Fruit fly (Drosophila melanogaster) whole organism, wandering third instar larva: ENCODE results near the gene CG4098.

ENCODE experiments used
- HLH106 ChIP-seq: fragments of 200-800 bp; optimal IDR thresholded peaks from 3 replicates; lab custom pipeline; 2019; ENCODE audit warnings: missing biosample characterization, mild to moderate bottlenecking, missing genetic modification characterization, moderate library complexity
- dsf ChIP-seq: sonication (Bioruptor generic); optimal IDR thresholded peaks from 2 replicates; lab custom pipeline; 2016; ENCODE audit warnings: missing biosample characterization, missing genetic modification characterization, borderline replicate concordance
- h ChIP-seq: fragments of 200-800 bp; sonication (Bioruptor generic); optimal IDR thresholded peaks from 3 replicates; lab custom pipeline; 2016; ENCODE audit warnings: missing biosample characterization, mild to moderate bottlenecking, missing genetic modification characterization
- pan ChIP-seq: fragments of >200 bp; optimal IDR thresholded peaks from 2 replicates; lab custom pipeline; 2017
- rgr ChIP-seq: fragments of 200-800 bp; sonication (Bioruptor generic); optimal IDR thresholded peaks from 3 replicates; lab custom pipeline; 2016; ENCODE audit warnings: missing biosample characterization, mild to moderate bottlenecking, missing genetic modification characterization
- woc ChIP-seq: sonication (Bioruptor generic); optimal IDR thresholded peaks from 2 replicates; lab custom pipeline; 2016; ENCODE audit warnings: missing biosample characterization, mild to moderate bottlenecking, missing genetic modification characterization

- TF ChIP-seq rgr (GFP tag; lab: Kevin White, UChicago) (peak; percentile 80), woc (GFP tag; lab: Kevin White, UChicago) (peak; percentile 28), h (GFP tag; lab: Kevin White, UChicago) (peak; percentile 86), HLH106 (peak; percentile 46), pan (no peak), dsf (GFP tag; lab: Kevin White, UChicago) (peak; percentile 1)
Observed at dm6 chr3L:16647578-16648113, 38.5 kb upstream of the CG4098 start, which contains the start of gene Abl.
